In genomic region chrIV:12032383-12032782, ce11 we compare ENCODE assay signal across 5 worm cellular contexts.
TF ChIP-seq lines count a peak whose summit lies in the region.

No protein-coding gene starts in this region.

TF ChIP-seq in whole organism, L1 larva, 84 proteins besides CTCF, POLR2A, EP300 and RAD21 (continues in another document):
- TF ChIP-seq ceh-88 (GFP tag; IDR thresholded peaks at IDR 0.05; lab: Robert Waterston, UW) = peak; percentile 8; the same call in 1 of the 2 replicates
- no peak for TF ChIP-seq nhr-28 (tag; optimal IDR thresholded peaks at IDR 0.05; lab: Kevin White, UChicago)
- TF ChIP-seq C04F5.9 (tag; optimal IDR thresholded peaks at IDR 0.05; lab: Kevin White, UChicago) = no peak
- TF ChIP-seq pax-3 (tag; optimal IDR thresholded peaks at IDR 0.05; lab: Kevin White, UChicago) = peak; percentile 36
- peak; percentile 60 to 70 (median 63) for TF ChIP-seq dpl-1 (GFP tag; optimal IDR thresholded peaks at IDR 0.05; lab: Kevin White, UChicago)
- peak; percentile 69 for TF ChIP-seq nhr-11 (tag; optimal IDR thresholded peaks at IDR 0.05; lab: Kevin White, UChicago)
- TF ChIP-seq skn-1 (tag; optimal IDR thresholded peaks at IDR 0.05; lab: Kevin White, UChicago) = peak; percentile 80
- TF ChIP-seq tlp-1 (tag; optimal IDR thresholded peaks at IDR 0.05; lab: Kevin White, UChicago) = no peak
- TF ChIP-seq ceh-8 (GFP tag; optimal IDR thresholded peaks at IDR 0.05; lab: Kevin White, UChicago) = no peak
- no peak for TF ChIP-seq unc-62 (GFP tag; optimal IDR thresholded peaks at IDR 0.05; lab: Kevin White, UChicago)
- no peak for TF ChIP-seq unc-130 (tag; optimal IDR thresholded peaks at IDR 0.05; lab: Kevin White, UChicago)
- no peak for TF ChIP-seq mab-9 (GFP tag; IDR thresholded peaks at IDR 0.05; lab: Robert Waterston, UW)
- peak; percentile 95 for TF ChIP-seq snu-23 (GFP tag; optimal IDR thresholded peaks at IDR 0.05; lab: Kevin White, UChicago)
- TF ChIP-seq lin-13 (GFP tag; optimal IDR thresholded peaks at IDR 0.05; lab: Kevin White, UChicago) = peak; percentile 66
- TF ChIP-seq dsc-1 (tag; optimal IDR thresholded peaks at IDR 0.05; lab: Kevin White, UChicago) = peak; percentile 66
- TF ChIP-seq efl-3 (GFP tag; optimal IDR thresholded peaks at IDR 0.05; lab: Kevin White, UChicago) = no peak
- TF ChIP-seq xbp-1 (tag; optimal IDR thresholded peaks at IDR 0.05; lab: Kevin White, UChicago) = peak; percentile 75
- peak; percentile 83 for TF ChIP-seq C16A3.4 (tag; optimal IDR thresholded peaks at IDR 0.05; lab: Kevin White, UChicago)

TF ChIP-seq in whole organism, L3 larva, 47 proteins besides CTCF, POLR2A, EP300 and RAD21 (continues in another document):
- TF ChIP-seq lsy-12 (tag; optimal IDR thresholded peaks at IDR 0.05; lab: Kevin White, UChicago) (peak; percentile 83), nhr-43 (tag; optimal IDR thresholded peaks at IDR 0.05; lab: Kevin White, UChicago; ENCODE audit: poor library complexity, severe bottlenecking) (peak; percentile 70), ceh-82 (tag; optimal IDR thresholded peaks at IDR 0.05; lab: Kevin White, UChicago) (peak; percentile 39), ceh-9 (tag; optimal IDR thresholded peaks at IDR 0.05; lab: Kevin White, UChicago) (no peak), nhr-12 (tag; optimal IDR thresholded peaks at IDR 0.05; lab: Kevin White, UChicago) (no peak), R02D3.7 (tag; optimal IDR thresholded peaks at IDR 0.05; lab: Kevin White, UChicago) (no peak), ceh-28 (tag; optimal IDR thresholded peaks at IDR 0.05; lab: Kevin White, UChicago) (peak; percentile 95), lin-39 (tag; optimal IDR thresholded peaks at IDR 0.05; lab: Kevin White, UChicago) (peak; percentile 29), fos-1 (tag; optimal IDR thresholded peaks at IDR 0.05; lab: Kevin White, UChicago) (peak; percentile 79), nhr-23 (tag; optimal IDR thresholded peaks at IDR 0.05; lab: Kevin White, UChicago) (peak; percentile 92), elt-1 (tag; optimal IDR thresholded peaks at IDR 0.05; lab: Kevin White, UChicago) (peak; percentile 55), mdl-1 (tag; optimal IDR thresholded peaks at IDR 0.05; lab: Kevin White, UChicago) (peak; percentile 43), nfya-1 (tag; optimal IDR thresholded peaks at IDR 0.05; lab: Kevin White, UChicago; ENCODE audit: insufficient read depth) (peak; percentile 89), unc-62 (GFP tag; optimal IDR thresholded peaks at IDR 0.05; lab: Kevin White, UChicago) (peak; percentile 65), pha-4 (tag; optimal IDR thresholded peaks at IDR 0.05; lab: Kevin White, UChicago) (peak; percentile 92), egl-5 (tag; optimal IDR thresholded peaks at IDR 0.05; lab: Kevin White, UChicago) (peak; percentile 93), jun-1 (tag; optimal IDR thresholded peaks at IDR 0.05; lab: Kevin White, UChicago) (peak; percentile 86), skn-1 (tag; optimal IDR thresholded peaks at IDR 0.05; lab: Kevin White, UChicago) (peak; percentile 59), elt-2 (tag; optimal IDR thresholded peaks at IDR 0.05; lab: Kevin White, UChicago) (peak; percentile 97)

TF ChIP-seq in whole organism, early embryonic, 17 proteins besides CTCF, POLR2A, EP300 and RAD21:
- TF ChIP-seq ceh-13 (GFP tag; optimal IDR thresholded peaks at IDR 0.05; lab: Kevin White, UChicago) = no peak
- peak; percentile 67 for TF ChIP-seq F13C5.2 (tag; optimal IDR thresholded peaks at IDR 0.05; lab: Kevin White, UChicago)
- TF ChIP-seq sea-1 (GFP tag; conservative IDR thresholded peaks at IDR 0.05; lab: Robert Waterston, UW) = no peak
- TF ChIP-seq hmg-4 (GFP tag; optimal IDR thresholded peaks at IDR 0.05; lab: Kevin White, UChicago) = peak; percentile 78

TF ChIP-seq in whole organism, midembryonic, 9 proteins besides CTCF, POLR2A, EP300 and RAD21:
- TF ChIP-seq flt-1 (GFP tag; IDR thresholded peaks at IDR 0.05; lab: Robert Waterston, UW) (no peak), T22C8.4 (GFP tag; IDR thresholded peaks at IDR 0.05; lab: Robert Waterston, UW) (peak; percentile 77), tab-1 (GFP tag; IDR thresholded peaks at IDR 0.05; lab: Robert Waterston, UW) (no peak), ztf-29 (GFP tag; IDR thresholded peaks at IDR 0.05; lab: Robert Waterston, UW) (0 out of 2 replicates have a peak, but pooled peaks have one; percentile 41), ref-1 (GFP tag; conservative IDR thresholded peaks at IDR 0.05; lab: Robert Waterston, UW) (no peak), ztf-23 (GFP tag; IDR thresholded peaks at IDR 0.05; lab: Robert Waterston, UW) (0 out of 2 replicates have a peak, but pooled peaks have one; percentile 45), cog-1 (tag; optimal IDR thresholded peaks at IDR 0.05; lab: Kevin White, UChicago) (peak; percentile 81)

TF ChIP-seq in whole organism, young adult, 124 proteins besides CTCF, POLR2A, EP300 and RAD21 (continues in another document):
- no peak for TF ChIP-seq madf-3 (GFP tag; IDR thresholded peaks at IDR 0.05; lab: Robert Waterston, UW)
- TF ChIP-seq sptf-2 (GFP tag; optimal IDR thresholded peaks at IDR 0.05; lab: Kevin White, UChicago) = no peak
- 0 out of 2 replicates have a peak, but pooled peaks have one; percentile 64 for TF ChIP-seq C06A6.2 (GFP tag; conservative IDR thresholded peaks at IDR 0.05; lab: Robert Waterston, UW)
- no peak for TF ChIP-seq F52B5.7 (tag; optimal IDR thresholded peaks at IDR 0.05; lab: Kevin White, UChicago)
- TF ChIP-seq tbp1 (GFP tag; optimal IDR thresholded peaks at IDR 0.05; lab: Kevin White, UChicago) = peak; percentile 62
- TF ChIP-seq tlf-1 (GFP tag; optimal IDR thresholded peaks at IDR 0.05; lab: Kevin White, UChicago) = peak; percentile 65
- TF ChIP-seq gei-17 (GFP tag; optimal IDR thresholded peaks at IDR 0.05; lab: Kevin White, UChicago) = peak; percentile 74
- TF ChIP-seq rec-8 (tag; optimal IDR thresholded peaks at IDR 0.05; lab: Kevin White, UChicago) = no peak
- no peak for TF ChIP-seq mes-4 (tag; optimal IDR thresholded peaks at IDR 0.05; lab: Kevin White, UChicago)
- no peak for TF ChIP-seq ceh-58 (GFP tag; IDR thresholded peaks at IDR 0.05; lab: Robert Waterston, UW)
- TF ChIP-seq lin-35 (GFP tag; optimal IDR thresholded peaks at IDR 0.05; lab: Kevin White, UChicago) = peak in 1 of 3 experiments; percentile 67
- no peak for TF ChIP-seq ztf-6 (GFP tag; IDR thresholded peaks at IDR 0.05; lab: Robert Waterston, UW)
- TF ChIP-seq ztf-22 (GFP tag; optimal IDR thresholded peaks at IDR 0.05; lab: Kevin White, UChicago) = peak; percentile 84
- TF ChIP-seq ekl-4 (GFP tag; IDR thresholded peaks at IDR 0.05; lab: Robert Waterston, UW) = peak; percentile 80
- TF ChIP-seq sea-2 (GFP tag; IDR thresholded peaks at IDR 0.05; lab: Robert Waterston, UW) = no peak
- TF ChIP-seq dox-1 (GFP tag; IDR thresholded peaks at IDR 0.05; lab: Robert Waterston, UW) = peak; percentile 86
- peak; percentile 90 for TF ChIP-seq ets-4 (GFP tag; optimal IDR thresholded peaks at IDR 0.05; lab: Kevin White, UChicago)
- peak; percentile 64 for TF ChIP-seq B0035.1 (tag; optimal IDR thresholded peaks at IDR 0.05; lab: Kevin White, UChicago)
- TF ChIP-seq ZK185.1 (tag; optimal IDR thresholded peaks at IDR 0.05; lab: Kevin White, UChicago; ENCODE audit: poor library complexity, severe bottlenecking) = peak; percentile 63
- no peak for TF ChIP-seq F10E7.11 (tag; optimal IDR thresholded peaks at IDR 0.05; lab: Kevin White, UChicago)
- TF ChIP-seq Y95B8A.8 (GFP tag; IDR thresholded peaks at IDR 0.05; lab: Robert Waterston, UW) = peak; percentile 48; the same call in 1 of the 2 replicates
- no peak for TF ChIP-seq pha-4 (tag; optimal IDR thresholded peaks at IDR 0.05; lab: Kevin White, UChicago)
- no peak for TF ChIP-seq nhr-120 (GFP tag; IDR thresholded peaks at IDR 0.05; lab: Robert Waterston, UW)
- no peak for TF ChIP-seq sdz-38 (tag; optimal IDR thresholded peaks at IDR 0.05; lab: Kevin White, UChicago)
- no peak for TF ChIP-seq attf-3 (GFP tag; conservative IDR thresholded peaks at IDR 0.05; lab: Robert Waterston, UW)
- no peak for TF ChIP-seq madf-8 (GFP tag; conservative IDR thresholded peaks at IDR 0.05; lab: Robert Waterston, UW)
- TF ChIP-seq die-1 (tag; optimal IDR thresholded peaks at IDR 0.05; lab: Kevin White, UChicago) = no peak
- no peak; the same call in 1 of the 2 replicates for TF ChIP-seq Y67H2A.10 (GFP tag; conservative IDR thresholded peaks at IDR 0.05; lab: Robert Waterston, UW)
- TF ChIP-seq ceh-27 (GFP tag; optimal IDR thresholded peaks at IDR 0.05; lab: Kevin White, UChicago) = peak; percentile 90
- no peak for TF ChIP-seq efl-1 (GFP tag; optimal IDR thresholded peaks at IDR 0.05; lab: Kevin White, UChicago)
- no peak for TF ChIP-seq madf-6 (GFP tag; IDR thresholded peaks at IDR 0.05; lab: Robert Waterston, UW)
- peak; percentile 84 for TF ChIP-seq athp-1 (tag; optimal IDR thresholded peaks at IDR 0.05; lab: Kevin White, UChicago)
- TF ChIP-seq hmg-20 (GFP tag; IDR thresholded peaks at IDR 0.05; lab: Robert Waterston, UW) = 0 out of 2 replicates have a peak, but pooled peaks have one; percentile 33
- no peak for TF ChIP-seq F37B4.10 (GFP tag; IDR thresholded peaks at IDR 0.05; lab: Robert Waterston, UW)
- peak; percentile 71 for TF ChIP-seq nhr-90 (tag; optimal IDR thresholded peaks at IDR 0.05; lab: Kevin White, UChicago)
- TF ChIP-seq ccch-3 (GFP tag; optimal IDR thresholded peaks at IDR 0.05; lab: Kevin White, UChicago) = no peak
- no peak for TF ChIP-seq F55B11.4 (tag; optimal IDR thresholded peaks at IDR 0.05; lab: Kevin White, UChicago; ENCODE audit: borderline replicate concordance, insufficient read depth)
- TF ChIP-seq zfh-2 (GFP tag; conservative IDR thresholded peaks at IDR 0.05; lab: Robert Waterston, UW) = peak; percentile 82
- no peak for TF ChIP-seq aptf-2 (GFP tag; conservative IDR thresholded peaks at IDR 0.05; lab: Robert Waterston, UW)
- no peak for TF ChIP-seq F57C9.4 (tag; optimal IDR thresholded peaks at IDR 0.05; lab: Kevin White, UChicago)
- TF ChIP-seq snpc-1.1 (tag; optimal IDR thresholded peaks at IDR 0.05; lab: Kevin White, UChicago; ENCODE audit: insufficient read depth) = no peak
- no peak for TF ChIP-seq tbx-9 (tag; optimal IDR thresholded peaks at IDR 0.05; lab: Kevin White, UChicago; ENCODE audit: borderline replicate concordance)
- no peak for TF ChIP-seq snpc-4 (GFP tag; optimal IDR thresholded peaks at IDR 0.05; lab: Kevin White, UChicago)
- TF ChIP-seq snpc-4 (tag; optimal IDR thresholded peaks at IDR 0.05; lab: Kevin White, UChicago) = peak in 2 of 4 experiments; percentile 50 to 58
- TF ChIP-seq lsy-27 (tag; optimal IDR thresholded peaks at IDR 0.05; lab: Kevin White, UChicago; ENCODE audit: borderline replicate concordance, insufficient read depth) = no peak
- no peak for TF ChIP-seq F49E8.2 (tag; optimal IDR thresholded peaks at IDR 0.05; lab: Kevin White, UChicago; ENCODE audit: insufficient read depth)
- TF ChIP-seq ztf-26 (tag; optimal IDR thresholded peaks at IDR 0.05; lab: Kevin White, UChicago) = peak; percentile 72

Comparison
In these comparisons a context has a peak if more than half of its experiments do, and no peak if none do; other contexts are left out.
1. Of the 8 proteins assayed by ChIP-seq in both whole organism, young adult and whole organism, L1 larva: peak only in whole organism, young adult: unc-62; only in whole organism, L1 larva: ama-1, dpl-1 and efl-1; in both: nhr-90; in neither: 1; mixed calls (peak in some experiments, not most) for 2.